Fruit fly (Drosophila melanogaster) whole organism, wandering third instar larva: ENCODE data around the gene Mtr3.
A peak's percentile ranks its signal among the peaks of the same experiment; 100 is the strongest.

Source experiments
- Abd-B ChIP-seq: fragments of >200 bp; optimal IDR thresholded peaks from 2 replicates; lab custom pipeline; 2017; ENCODE audit warnings: missing biosample characterization, missing genetic modification characterization
- CG32264 ChIP-seq: fragments of 200-800 bp; sonication (Bioruptor generic); optimal IDR thresholded peaks from 2 replicates; lab custom pipeline; 2016; ENCODE audit warnings: missing biosample characterization, missing genetic modification characterization
- CG9705 ChIP-seq: fragments of 200-800 bp; sonication (Bioruptor generic); optimal IDR thresholded peaks from 2 replicates; lab custom pipeline; 2018; ENCODE audit warnings: missing biosample characterization, mild to moderate bottlenecking, missing genetic modification characterization
- CrebA ChIP-seq: fragments of 200-800 bp; sonication (Bioruptor generic); optimal IDR thresholded peaks from 2 replicates; lab custom pipeline; 2016; ENCODE audit warnings: missing biosample characterization, mild to moderate bottlenecking, missing genetic modification characterization, borderline replicate concordance
- Dfd ChIP-seq: fragments of >200 bp; optimal IDR thresholded peaks from 2 replicates; lab custom pipeline; 2017; ENCODE audit warnings: missing biosample characterization, missing genetic modification characterization
- Dif ChIP-seq: fragments of 200-275, 200-300 bp; sonication (Bioruptor generic); optimal IDR thresholded peaks from 2 replicates; lab custom pipeline; 2018; ENCODE audit warnings: missing biosample characterization, missing genetic modification characterization; ENCODE audit not compliant: partially characterized antibody
- GATAd ChIP-seq: sonication (Bioruptor generic); optimal IDR thresholded peaks from 2 replicates; lab custom pipeline; 2016; ENCODE audit warnings: missing biosample characterization, missing genetic modification characterization
- HLH106 ChIP-seq: fragments of 200-800 bp; optimal IDR thresholded peaks from 3 replicates; lab custom pipeline; 2019; ENCODE audit warnings: missing biosample characterization, mild to moderate bottlenecking, missing genetic modification characterization, moderate library complexity
- Hnf4 ChIP-seq: fragments of 200-800 bp; sonication (Bioruptor generic); optimal IDR thresholded peaks from 2 replicates; lab custom pipeline; 2016; ENCODE audit warnings: missing biosample characterization, mild to moderate bottlenecking, missing genetic modification characterization
- Hr78 ChIP-seq: fragments of >200 bp; optimal IDR thresholded peaks from 2 replicates; lab custom pipeline; 2017; ENCODE audit warnings: missing biosample characterization, missing genetic modification characterization
- Hr83 ChIP-seq: fragments of 200-300 bp; sonication (Bioruptor generic); optimal IDR thresholded peaks from 2 replicates; lab custom pipeline; 2016; ENCODE audit warnings: missing biosample characterization, mild to moderate bottlenecking, missing genetic modification characterization, moderate library complexity; ENCODE audit not compliant: poor library complexity, severe bottlenecking
- Jra ChIP-seq: sonication (Bioruptor generic); optimal IDR thresholded peaks from 2 replicates; lab custom pipeline; 2016; ENCODE audit warnings: missing biosample characterization, missing genetic modification characterization
- Myc ChIP-seq: fragments of >200 bp; optimal IDR thresholded peaks from 2 replicates; lab custom pipeline; 2017
- OdsH ChIP-seq: fragments of 200-800 bp; sonication (Bioruptor generic); optimal IDR thresholded peaks from 2 replicates; lab custom pipeline; 2016; ENCODE audit warnings: missing biosample characterization, mild to moderate bottlenecking, missing genetic modification characterization
- Rel ChIP-seq, 2 experiments: fragments of 200-800 bp; sonication (Bioruptor generic) in 1 of 2; optimal IDR thresholded peaks; 2 replicates in 1 of 2; 3 replicates in 1 of 2; lab custom pipeline; 2016 to 2019; ENCODE audit warnings: mild to moderate bottlenecking in 2 of 2, missing biosample characterization in 2 of 2, missing genetic modification characterization in 2 of 2, moderate library complexity in 1 of 2
- Sp1 ChIP-seq: fragments of 200-800 bp; sonication (Bioruptor generic); optimal IDR thresholded peaks from 3 replicates; lab custom pipeline; 2019; ENCODE audit warnings: missing biosample characterization, mild to moderate bottlenecking, missing genetic modification characterization, moderate library complexity
- Vsx2 ChIP-seq: fragments of 200-300, 225-300 bp; sonication (Bioruptor generic); optimal IDR thresholded peaks from 2 replicates; lab custom pipeline; 2018; ENCODE audit warnings: missing biosample characterization, missing genetic modification characterization; ENCODE audit not compliant: partially characterized antibody
- br ChIP-seq: fragments of 200-800 bp; sonication (Bioruptor generic); optimal IDR thresholded peaks from 2 replicates; lab custom pipeline; 2016; ENCODE audit warnings: missing biosample characterization, missing genetic modification characterization
- brk ChIP-seq: fragments of 200-800 bp; sonication (Bioruptor generic); optimal IDR thresholded peaks from 2 replicates; lab custom pipeline; 2016; ENCODE audit warnings: missing biosample characterization, mild to moderate bottlenecking, missing genetic modification characterization
- dl ChIP-seq, 2 experiments: fragments of 175-275, 200-275 bp in 1 of 2; fragments of 200-275 bp in 1 of 2; sonication (Bioruptor generic); optimal IDR thresholded peaks; lab custom pipeline; 2018; ENCODE audit warnings: mild to moderate bottlenecking in 2 of 2, missing biosample characterization in 2 of 2, missing genetic modification characterization in 2 of 2, moderate library complexity in 2 of 2; ENCODE audit not compliant: partially characterized antibody in 2 of 2, insufficient read depth in 1 of 2
- dmrt93B ChIP-seq: fragments of 200-800 bp; sonication (Bioruptor generic); optimal IDR thresholded peaks from 2 replicates; lab custom pipeline; 2018; ENCODE audit warnings: missing biosample characterization, mild to moderate bottlenecking, missing genetic modification characterization
- ey ChIP-seq: fragments of 200-800 bp; sonication (Bioruptor generic); optimal IDR thresholded peaks from 2 replicates; lab custom pipeline; 2016; ENCODE audit warnings: missing biosample characterization, missing genetic modification characterization
- foxo ChIP-seq, 2 experiments: fragments of 200-800 bp; sonication (Bioruptor generic); optimal IDR thresholded peaks; 2 replicates in 1 of 2; 3 replicates in 1 of 2; lab custom pipeline; 2016 to 2017; ENCODE audit warnings: missing biosample characterization in 2 of 2, missing genetic modification characterization in 2 of 2
- fru ChIP-seq: fragments of 200-800 bp; sonication (Bioruptor generic); optimal IDR thresholded peaks from 3 replicates; lab custom pipeline; 2016; ENCODE audit warnings: missing biosample characterization, mild to moderate bottlenecking, missing genetic modification characterization
- h ChIP-seq: fragments of 200-800 bp; sonication (Bioruptor generic); optimal IDR thresholded peaks from 3 replicates; lab custom pipeline; 2016; ENCODE audit warnings: missing biosample characterization, mild to moderate bottlenecking, missing genetic modification characterization
- lola ChIP-seq: fragments of >200 bp; optimal IDR thresholded peaks from 2 replicates; lab custom pipeline; 2017; ENCODE audit warnings: missing biosample characterization, missing genetic modification characterization
- pan ChIP-seq: fragments of >200 bp; optimal IDR thresholded peaks from 2 replicates; lab custom pipeline; 2017
- psq ChIP-seq: fragments of 200-800 bp; sonication (Bioruptor generic); optimal IDR thresholded peaks from 3 replicates; lab custom pipeline; 2017; ENCODE audit warnings: missing biosample characterization, mild to moderate bottlenecking, missing genetic modification characterization, moderate library complexity
- rgr ChIP-seq: fragments of 200-800 bp; sonication (Bioruptor generic); optimal IDR thresholded peaks from 3 replicates; lab custom pipeline; 2016; ENCODE audit warnings: missing biosample characterization, mild to moderate bottlenecking, missing genetic modification characterization
- sage ChIP-seq: fragments of 200-800 bp; sonication (Bioruptor generic); optimal IDR thresholded peaks from 2 replicates; lab custom pipeline; 2016; ENCODE audit warnings: missing biosample characterization, mild to moderate bottlenecking, missing genetic modification characterization
- sv ChIP-seq: fragments of 200-800 bp; sonication (Bioruptor generic); optimal IDR thresholded peaks from 3 replicates; lab custom pipeline; 2016; ENCODE audit warnings: missing biosample characterization, missing genetic modification characterization
- tai ChIP-seq: sonication (Bioruptor generic); optimal IDR thresholded peaks from 2 replicates; lab custom pipeline; 2016; ENCODE audit warnings: missing biosample characterization, missing genetic modification characterization
- usp ChIP-seq: fragments of >200 bp; optimal IDR thresholded peaks from 2 replicates; lab custom pipeline; 2017; ENCODE audit warnings: missing biosample characterization, missing genetic modification characterization
- woc ChIP-seq: sonication (Bioruptor generic); optimal IDR thresholded peaks from 2 replicates; lab custom pipeline; 2016; ENCODE audit warnings: missing biosample characterization, mild to moderate bottlenecking, missing genetic modification characterization

The Mtr3 gene

dm6 chr3L:19905427-19905826, 8.1 kb downstream of the Mtr3 start:
- no peak for TF ChIP-seq Rel (GFP tag; optimal IDR thresholded peaks at IDR 0.05; lab: Kevin White, UChicago)
- TF ChIP-seq Rel (tag; optimal IDR thresholded peaks at IDR 0.05; lab: Kevin White, UChicago) = no peak
- TF ChIP-seq sv (GFP tag; lab: Kevin White, UChicago) = peak; percentile 31
- TF ChIP-seq Abd-B (GFP tag; lab: Kevin White, UChicago) = no peak
- no peak for TF ChIP-seq CG32264 (GFP tag; lab: Kevin White, UChicago)
- no peak for TF ChIP-seq brk (GFP tag; lab: Kevin White, UChicago)
- TF ChIP-seq dmrt93B (GFP tag; lab: Kevin White, UChicago) = no peak
- no peak for TF ChIP-seq usp
- TF ChIP-seq OdsH (GFP tag; lab: Kevin White, UChicago) = peak; percentile 6
- TF ChIP-seq dl (GFP tag; optimal IDR thresholded peaks at IDR 0.05; lab: Kevin White, UChicago; ENCODE audit: insufficient read depth in 1 of 2, partially characterized antibody in 2 of 2) = no peak
- TF ChIP-seq foxo (GFP tag; optimal IDR thresholded peaks at IDR 0.05; lab: Kevin White, UChicago) = no peak
- no peak for TF ChIP-seq Hr83 (GFP tag; lab: Kevin White, UChicago)
- TF ChIP-seq psq (GFP tag; lab: Kevin White, UChicago) = peak; percentile 5
- TF ChIP-seq HLH106 (tag; lab: Kevin White, UChicago) = no peak
- TF ChIP-seq lola (GFP tag; lab: Kevin White, UChicago) = no peak
- no peak for TF ChIP-seq Hnf4
- no peak for TF ChIP-seq fru (GFP tag; lab: Kevin White, UChicago)
- peak; percentile 40 for TF ChIP-seq rgr (GFP tag; lab: Kevin White, UChicago)
- peak; percentile 35 for TF ChIP-seq h (GFP tag; lab: Kevin White, UChicago)
- TF ChIP-seq Hr78 (GFP tag; lab: Kevin White, UChicago) = no peak
- TF ChIP-seq pan (lab: Kevin White, UChicago) = no peak
- peak; percentile 18 for TF ChIP-seq br (GFP tag; lab: Kevin White, UChicago)
- no peak for TF ChIP-seq Myc (lab: Kevin White, UChicago)
- no peak for TF ChIP-seq woc (GFP tag; lab: Kevin White, UChicago)
- TF ChIP-seq GATAd (GFP tag; lab: Kevin White, UChicago) = no peak
- no peak for TF ChIP-seq CrebA (GFP tag; lab: Kevin White, UChicago)
- TF ChIP-seq Jra (GFP tag; lab: Kevin White, UChicago) = no peak
- peak; percentile 33 for TF ChIP-seq ey (GFP tag; lab: Kevin White, UChicago)
- no peak for TF ChIP-seq tai
- TF ChIP-seq Vsx2 = no peak
- TF ChIP-seq Sp1 (GFP tag; lab: Kevin White, UChicago) = no peak
- no peak for TF ChIP-seq sage
- no peak for TF ChIP-seq CG9705 (GFP tag; lab: Kevin White, UChicago)

DNA sequence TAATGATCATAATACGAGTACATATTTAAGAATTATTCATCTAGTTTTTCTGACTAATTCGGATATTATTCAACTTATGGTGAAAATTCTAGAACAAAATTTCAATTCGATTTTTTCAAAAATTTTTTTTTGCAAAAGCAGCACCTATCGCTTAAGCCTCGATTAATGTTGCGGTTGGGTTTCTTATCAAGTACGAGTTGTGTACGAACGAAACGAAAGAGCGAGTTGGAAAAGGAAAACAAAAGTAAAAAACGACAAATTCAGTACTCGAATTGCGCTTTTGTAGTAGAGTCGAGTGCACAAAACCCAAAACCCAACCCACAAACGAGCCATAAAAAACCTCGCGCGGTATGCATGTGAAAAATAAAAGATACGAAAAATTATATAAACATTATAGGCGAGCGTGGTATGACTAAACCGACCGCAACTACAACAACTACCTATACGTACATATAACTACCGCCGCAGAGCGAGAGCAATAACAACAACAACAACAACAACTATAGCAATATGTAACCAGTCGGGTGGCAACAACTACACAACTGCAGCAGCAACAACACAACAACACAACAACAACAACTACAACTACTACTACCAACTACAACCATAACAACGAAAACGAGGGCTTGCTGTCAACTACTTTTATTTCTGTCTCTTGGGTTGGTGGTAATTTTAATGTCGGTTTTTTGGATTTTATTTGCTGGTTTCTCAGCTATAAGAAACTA, 8.9 kb downstream of the Mtr3 start:
- TF ChIP-seq lola (GFP tag; lab: Kevin White, UChicago) (no peak), Rel (GFP tag; optimal IDR thresholded peaks at IDR 0.05; lab: Kevin White, UChicago) (no peak), Rel (tag; optimal IDR thresholded peaks at IDR 0.05; lab: Kevin White, UChicago) (peak; percentile 41), Dfd (no peak)
- TF ChIP-seq, all 38 proteins: peak for 1

dm6 chr3L:19903400-19903846, 10.1 kb downstream of the Mtr3 start:
- peak; percentile 35 for TF ChIP-seq woc (GFP tag; lab: Kevin White, UChicago)
- TF ChIP-seq dl (GFP tag; optimal IDR thresholded peaks at IDR 0.05; lab: Kevin White, UChicago; ENCODE audit: insufficient read depth in 1 of 2, partially characterized antibody in 2 of 2) = peak; percentile 20 to 22
- TF ChIP-seq brk (GFP tag; lab: Kevin White, UChicago) = no peak
- TF ChIP-seq sage = peak; percentile 9
- TF ChIP-seq br (GFP tag; lab: Kevin White, UChicago) = no peak
- peak; percentile 49 for TF ChIP-seq psq (GFP tag; lab: Kevin White, UChicago)
- peak; percentile 46 for TF ChIP-seq sv (GFP tag; lab: Kevin White, UChicago)
- TF ChIP-seq CrebA (GFP tag; lab: Kevin White, UChicago) = peak; percentile 25
- TF ChIP-seq Dif (GFP tag; lab: Kevin White, UChicago) = peak; percentile 8
- no peak for TF ChIP-seq GATAd (GFP tag; lab: Kevin White, UChicago)
- TF ChIP-seq Rel (GFP tag; optimal IDR thresholded peaks at IDR 0.05; lab: Kevin White, UChicago) = no peak
- peak; percentile 94 for TF ChIP-seq Rel (tag; optimal IDR thresholded peaks at IDR 0.05; lab: Kevin White, UChicago)
